Worm (Caenorhabditis elegans) whole organism, L1 larva: ENCODE measurements around the gene Y38F1A.4.

Source experiments
- C16A3.4 ChIP-seq: fragments of 150-350 bp; optimal IDR thresholded peaks from 2 replicates; lab custom pipeline; 2014; ENCODE audit warnings: missing biosample characterization, missing genetic modification characterization
- C34B4.2 ChIP-seq: sonication (generic microtip); optimal IDR thresholded peaks from 2 replicates; lab custom pipeline; 2017; ENCODE audit warnings: mild to moderate bottlenecking, missing genetic modification characterization, missing compliant biosample characterization
- aha-1 ChIP-seq: fragments of 150-350 bp; optimal IDR thresholded peaks from 2 replicates; lab custom pipeline; 2014; ENCODE audit warnings: missing biosample characterization, missing genetic modification characterization
- alr-1 ChIP-seq: fragments of 200-800 bp; sonication (Bioruptor generic); optimal IDR thresholded peaks from 2 replicates; lab custom pipeline; 2018; ENCODE audit warnings: borderline replicate concordance, mild to moderate bottlenecking, missing genetic modification characterization, missing compliant biosample characterization
- ceh-63 ChIP-seq: fragments of 200-800 bp; sonication (Bioruptor generic); optimal IDR thresholded peaks from 2 replicates; lab custom pipeline; 2018; ENCODE audit warnings: mild to moderate bottlenecking, missing genetic modification characterization, missing compliant biosample characterization
- ceh-82 ChIP-seq, 3 experiments: fragments of 150-350 bp in 1 of 3; sonication (generic microtip) in 2 of 3; optimal IDR thresholded peaks; 2 replicates each; lab custom pipeline; 2014 to 2017; ENCODE audit warnings: missing biosample characterization in 3 of 3, missing genetic modification characterization in 3 of 3
- ceh-88 ChIP-seq: fragments of 200-800 bp; sonication (Bioruptor generic); IDR thresholded peaks from 2 replicates; pipeline ENCODE4 v1.3.6; 2022; ENCODE audit warnings: missing genetic modification characterization, missing compliant biosample characterization
- ceh-90 ChIP-seq: sonication (generic microtip); optimal IDR thresholded peaks from 2 replicates; lab custom pipeline; 2016; ENCODE audit warnings: missing genetic modification characterization, missing compliant biosample characterization
- ces-1 ChIP-seq: fragments of 150-350 bp; optimal IDR thresholded peaks from 2 replicates; lab custom pipeline; 2014; ENCODE audit warnings: missing biosample characterization, missing genetic modification reagents, missing genetic modification characterization
- dpl-1 ChIP-seq, 3 experiments: fragments of 150-350 bp in 2 of 3; sonication (generic microtip) in 1 of 3; optimal IDR thresholded peaks; 2 replicates each; lab custom pipeline; 2014 to 2017; ENCODE audit warnings: missing biosample characterization in 3 of 3, missing genetic modification characterization in 3 of 3, missing genetic modification reagents in 3 of 3
- dsc-1 ChIP-seq: sonication (generic microtip); optimal IDR thresholded peaks from 2 replicates; lab custom pipeline; 2016; ENCODE audit warnings: mild to moderate bottlenecking, missing genetic modification characterization, missing compliant biosample characterization
- egl-13 ChIP-seq: sonication (generic microtip); optimal IDR thresholded peaks from 2 replicates; lab custom pipeline; 2016; ENCODE audit warnings: missing genotype, missing genetic modification reagents, missing genetic modification characterization, missing compliant biosample characterization
- egl-27 ChIP-seq, 2 experiments: fragments of 150-350 bp in 1 of 2; sonication (generic microtip); optimal IDR thresholded peaks; 3 replicates each; lab custom pipeline; 2017 to 2018; ENCODE audit warnings: missing biosample characterization in 2 of 2, missing genetic modification characterization in 2 of 2, missing genetic modification reagents in 2 of 2
- elt-2 ChIP-seq: sonication (generic microtip); optimal IDR thresholded peaks from 2 replicates; lab custom pipeline; 2016; ENCODE audit warnings: missing genetic modification characterization, mild to moderate bottlenecking, inconsistent platforms, missing compliant biosample characterization, missing genetic modification reagents
- elt-3 ChIP-seq, 6 experiments: fragments of 150-350 bp in 1 of 6; sonication (generic microtip); optimal IDR thresholded peaks; 2 replicates each; lab custom pipeline; 2017 to 2018; ENCODE audit warnings: missing biosample characterization in 6 of 6, missing genetic modification characterization in 6 of 6, inconsistent platforms in 1 of 6
- ets-5 ChIP-seq: fragments of 200-800 bp; sonication (Bioruptor generic); IDR thresholded peaks from 2 replicates; pipeline ENCODE4 v1.3.6; 2022; ENCODE audit warnings: missing genetic modification characterization, missing compliant biosample characterization
- fkh-10 ChIP-seq: sonication (generic microtip); optimal IDR thresholded peaks from 2 replicates; lab custom pipeline; 2017; ENCODE audit warnings: missing biosample characterization, missing genetic modification reagents, missing genetic modification characterization
- fkh-4 ChIP-seq: sonication (generic microtip); optimal IDR thresholded peaks from 2 replicates; lab custom pipeline; 2016; ENCODE audit warnings: missing compliant biosample characterization, missing genetic modification characterization, borderline replicate concordance
- fkh-8 ChIP-seq: sonication (generic microtip); optimal IDR thresholded peaks from 2 replicates; lab custom pipeline; 2016; ENCODE audit warnings: mild to moderate bottlenecking, missing genetic modification characterization, missing compliant biosample characterization
- fos-1 ChIP-seq: fragments of 150-350 bp; optimal IDR thresholded peaks from 2 replicates; lab custom pipeline; 2014; ENCODE audit warnings: missing biosample characterization, missing genetic modification characterization
- hlh-17 ChIP-seq: fragments of 200-800 bp; sonication (Bioruptor generic); optimal IDR thresholded peaks from 2 replicates; lab custom pipeline; 2018; ENCODE audit warnings: missing genetic modification characterization, mild to moderate bottlenecking, missing compliant biosample characterization, moderate library complexity, borderline replicate concordance
- lin-13 ChIP-seq: fragments of 150-350 bp; optimal IDR thresholded peaks from 2 replicates; lab custom pipeline; 2014; ENCODE audit warnings: missing biosample characterization, missing genetic modification reagents, missing genetic modification characterization
- lin-14 ChIP-seq: fragments of 200-800 bp; sonication (Bioruptor generic); optimal IDR thresholded peaks from 2 replicates; lab custom pipeline; 2018; ENCODE audit warnings: mild to moderate bottlenecking, missing genetic modification characterization, moderate library complexity, missing compliant biosample characterization
- lin-35 ChIP-seq, 2 experiments: fragments of 150-350 bp; optimal IDR thresholded peaks; 2 replicates each; lab custom pipeline; 2014; ENCODE audit warnings: missing biosample characterization in 2 of 2, missing genetic modification characterization in 2 of 2, missing genetic modification reagents in 2 of 2
- lin-39 ChIP-seq: fragments of 150-350 bp; optimal IDR thresholded peaks from 2 replicates; lab custom pipeline; 2014; ENCODE audit warnings: missing biosample characterization, missing genetic modification reagents, missing genetic modification characterization
- mab-9 ChIP-seq: fragments of 200-800 bp; sonication (Bioruptor generic); IDR thresholded peaks from 2 replicates; pipeline ENCODE4 v1.3.6; 2022; ENCODE audit warnings: missing genetic modification reagents, missing genetic modification characterization, missing compliant biosample characterization
- mef-2 ChIP-seq: fragments of 150-350 bp; optimal IDR thresholded peaks from 2 replicates; lab custom pipeline; 2014; ENCODE audit warnings: missing biosample characterization, missing genetic modification characterization
- mep-1 ChIP-seq: fragments of 150-350 bp; optimal IDR thresholded peaks from 2 replicates; lab custom pipeline; 2014; ENCODE audit warnings: missing biosample characterization, missing genetic modification characterization
- nhr-11 ChIP-seq: fragments of 150-350 bp; optimal IDR thresholded peaks from 2 replicates; lab custom pipeline; 2014; ENCODE audit warnings: missing biosample characterization, missing genetic modification characterization
- nhr-12 ChIP-seq: sonication (generic microtip); optimal IDR thresholded peaks from 2 replicates; lab custom pipeline; 2017; ENCODE audit warnings: missing biosample characterization, missing genetic modification characterization
- nhr-19 ChIP-seq: fragments of 200-800 bp; sonication (Bioruptor generic); conservative IDR thresholded peaks from 2 replicates; pipeline ENCODE4 v1.3.6; 2022; ENCODE audit warnings: missing genetic modification characterization, missing compliant biosample characterization
- nhr-20 ChIP-seq: sonication (generic microtip); optimal IDR thresholded peaks from 2 replicates; lab custom pipeline; 2016; ENCODE audit warnings: mild to moderate bottlenecking, missing genetic modification characterization, missing compliant biosample characterization
- nhr-28 ChIP-seq: fragments of 150-350 bp; optimal IDR thresholded peaks from 2 replicates; lab custom pipeline; 2014; ENCODE audit warnings: missing biosample characterization, missing genetic modification characterization
- nhr-47 ChIP-seq: sonication (generic microtip); optimal IDR thresholded peaks from 2 replicates; lab custom pipeline; 2016; ENCODE audit warnings: mild to moderate bottlenecking, missing genetic modification characterization, moderate library complexity, missing compliant biosample characterization
- nhr-71 ChIP-seq: sonication (generic microtip); optimal IDR thresholded peaks from 2 replicates; lab custom pipeline; 2016; ENCODE audit warnings: mild to moderate bottlenecking, missing genetic modification characterization, moderate library complexity, missing compliant biosample characterization
- nhr-77 ChIP-seq: fragments of 150-350 bp; optimal IDR thresholded peaks from 2 replicates; lab custom pipeline; 2014; ENCODE audit warnings: missing biosample characterization, missing genetic modification characterization
- nhr-84 ChIP-seq: sonication (generic microtip); optimal IDR thresholded peaks from 2 replicates; lab custom pipeline; 2017; ENCODE audit warnings: missing biosample characterization, missing genetic modification characterization
- nhr-90 ChIP-seq: sonication (generic microtip); optimal IDR thresholded peaks from 2 replicates; lab custom pipeline; 2016; ENCODE audit warnings: mild to moderate bottlenecking, missing genetic modification characterization, missing compliant biosample characterization; ENCODE audit not compliant: poor library complexity
- pag-3 ChIP-seq: sonication (generic microtip); optimal IDR thresholded peaks from 2 replicates; lab custom pipeline; 2017; ENCODE audit warnings: missing genetic modification characterization, mild to moderate bottlenecking, missing compliant biosample characterization, antibody characterized with exemption, borderline replicate concordance; ENCODE audit not compliant: insufficient read depth
- pax-3 ChIP-seq: fragments of 200-800 bp; sonication (Bioruptor generic); optimal IDR thresholded peaks from 2 replicates; lab custom pipeline; 2018; ENCODE audit warnings: mild to moderate bottlenecking, missing genetic modification characterization, moderate library complexity, missing compliant biosample characterization
- pqm-1 ChIP-seq: sonication (generic microtip); optimal IDR thresholded peaks from 3 replicates; lab custom pipeline; 2017; ENCODE audit warnings: missing biosample characterization, missing genetic modification characterization
- rnt-1 ChIP-seq: sonication (generic microtip); optimal IDR thresholded peaks from 2 replicates; lab custom pipeline; 2016; ENCODE audit warnings: mild to moderate bottlenecking, missing genetic modification characterization, moderate library complexity, missing compliant biosample characterization
- snpc-4 ChIP-seq: fragments of 150-350 bp; optimal IDR thresholded peaks from 2 replicates; lab custom pipeline; 2014; ENCODE audit warnings: missing biosample characterization, missing genetic modification characterization
- snu-23 ChIP-seq: sonication (generic microtip); optimal IDR thresholded peaks from 2 replicates; lab custom pipeline; 2016; ENCODE audit warnings: missing genetic modification characterization, missing compliant biosample characterization
- sptf-1 ChIP-seq: fragments of 150-350 bp; optimal IDR thresholded peaks from 2 replicates; lab custom pipeline; 2014; ENCODE audit warnings: missing biosample characterization, missing genetic modification characterization
- unc-130 ChIP-seq: fragments of 150-350 bp; optimal IDR thresholded peaks from 2 replicates; lab custom pipeline; 2017; ENCODE audit warnings: missing biosample characterization, missing genetic modification characterization, inconsistent platforms
- unc-62 ChIP-seq: fragments of 150-350 bp; optimal IDR thresholded peaks from 2 replicates; lab custom pipeline; 2014; ENCODE audit warnings: missing biosample characterization, missing genetic modification reagents, missing genetic modification characterization
- unc-86 ChIP-seq: sonication (generic microtip); optimal IDR thresholded peaks from 2 replicates; lab custom pipeline; 2016; ENCODE audit warnings: missing genetic modification characterization, missing compliant biosample characterization
- unc-98 ChIP-seq: fragments of 200-800 bp; sonication (Bioruptor generic); IDR thresholded peaks from 2 replicates; pipeline ENCODE4 v1.3.6; 2022; ENCODE audit warnings: missing genetic modification characterization, missing compliant biosample characterization
- xbp-1 ChIP-seq: sonication (generic microtip); optimal IDR thresholded peaks from 2 replicates; lab custom pipeline; 2016; ENCODE audit warnings: missing genetic modification characterization, missing compliant biosample characterization
- zag-1 ChIP-seq: fragments of 150-350 bp; optimal IDR thresholded peaks from 2 replicates; lab custom pipeline; 2014; ENCODE audit warnings: missing biosample characterization, missing genetic modification characterization
- zip-4 ChIP-seq: fragments of 200-800 bp; sonication (Bioruptor generic); optimal IDR thresholded peaks from 2 replicates; lab custom pipeline; 2018; ENCODE audit warnings: mild to moderate bottlenecking, missing genetic modification characterization, moderate library complexity, missing compliant biosample characterization
- ztf-4 ChIP-seq: fragments of 150-350 bp; optimal IDR thresholded peaks from 2 replicates; lab custom pipeline; 2014; ENCODE audit warnings: missing biosample characterization, missing genetic modification characterization

Gene Y38F1A.4

ce11 chrII:13006283-13006682, 36.8 kb upstream of the Y38F1A.4 start:
- no peak for TF ChIP-seq pag-3
- no peak for TF ChIP-seq fkh-4
- TF ChIP-seq ceh-63 (GFP tag; lab: Kevin White, UChicago), result no peak
- peak in 2 of 6 experiments; percentile 84 to 92 for TF ChIP-seq elt-3 (tag; optimal IDR thresholded peaks at IDR 0.05; lab: Kevin White, UChicago)
- TF ChIP-seq hlh-17 (GFP tag; lab: Kevin White, UChicago), result no peak
- TF ChIP-seq dsc-1, result no peak
- TF ChIP-seq ceh-90 (tag; lab: Kevin White, UChicago), result no peak
- TF ChIP-seq nhr-20, result peak; percentile 89
- TF ChIP-seq lin-14 (GFP tag; lab: Kevin White, UChicago), result peak; percentile 45
- no peak for TF ChIP-seq unc-130 (tag; lab: Kevin White, UChicago)
- TF ChIP-seq fkh-8 (tag; lab: Kevin White, UChicago), result no peak
- no peak for TF ChIP-seq nhr-12 (tag; lab: Kevin White, UChicago)
- TF ChIP-seq ces-1, result no peak
- no peak for TF ChIP-seq alr-1
- TF ChIP-seq unc-86 (tag; lab: Kevin White, UChicago), result no peak
- no peak for TF ChIP-seq egl-13 (tag; lab: Kevin White, UChicago)
- TF ChIP-seq fkh-10 (GFP tag; lab: Kevin White, UChicago), result no peak
- no peak for TF ChIP-seq pax-3 (tag; lab: Kevin White, UChicago)
- TF ChIP-seq elt-2 (tag; lab: Kevin White, UChicago), result peak; percentile 30
- no peak for TF ChIP-seq aha-1 (tag; lab: Kevin White, UChicago)
- no peak for TF ChIP-seq fos-1
- no peak for TF ChIP-seq zag-1 (tag; lab: Kevin White, UChicago)
- TF ChIP-seq unc-98 (GFP tag; lab: Robert Waterston, UW), result no peak
- no peak for TF ChIP-seq snpc-4 (tag; lab: Kevin White, UChicago)
- TF ChIP-seq nhr-90, result peak; percentile 38
- no peak for TF ChIP-seq zip-4 (GFP tag; lab: Kevin White, UChicago)
- no peak for TF ChIP-seq nhr-11
- no peak for TF ChIP-seq lin-13 (GFP tag; lab: Kevin White, UChicago)
- TF ChIP-seq mef-2 (tag; lab: Kevin White, UChicago), result no peak
- TF ChIP-seq unc-62 (GFP tag; lab: Kevin White, UChicago), result no peak
- TF ChIP-seq pqm-1 (tag; lab: Kevin White, UChicago), result no peak
- TF ChIP-seq C16A3.4, result peak; percentile 20
- TF ChIP-seq xbp-1, result no peak
- TF ChIP-seq ets-5 (GFP tag; lab: Robert Waterston, UW), result no peak
- peak; percentile 49 for TF ChIP-seq snu-23 (GFP tag; lab: Kevin White, UChicago)
- TF ChIP-seq ceh-82 (tag; optimal IDR thresholded peaks at IDR 0.05; lab: Kevin White, UChicago), result no peak
- no peak for TF ChIP-seq nhr-28 (tag; lab: Kevin White, UChicago)
- TF ChIP-seq ceh-88 (GFP tag; lab: Robert Waterston, UW), result no peak
- no peak for TF ChIP-seq C34B4.2
- TF ChIP-seq mab-9 (GFP tag; lab: Robert Waterston, UW), result no peak
- TF ChIP-seq nhr-19 (GFP tag; lab: Robert Waterston, UW), result peak; percentile 52
- peak; percentile 64 for TF ChIP-seq nhr-71 (tag; lab: Kevin White, UChicago)
- peak in 1 of 3 experiments; percentile 22 for TF ChIP-seq dpl-1 (GFP tag; optimal IDR thresholded peaks at IDR 0.05; lab: Kevin White, UChicago)
- TF ChIP-seq lin-39 (tag; lab: Kevin White, UChicago), result no peak
- TF ChIP-seq lin-35 (GFP tag; optimal IDR thresholded peaks at IDR 0.05; lab: Kevin White, UChicago), result peak in 1 of 2 experiments; percentile 52
- TF ChIP-seq rnt-1, result no peak
- TF ChIP-seq mep-1 (tag; lab: Kevin White, UChicago), result no peak
- no peak for TF ChIP-seq nhr-77 (tag; lab: Kevin White, UChicago)
- no peak for TF ChIP-seq ztf-4
- no peak for TF ChIP-seq sptf-1 (tag; lab: Kevin White, UChicago)
- TF ChIP-seq nhr-84 (tag; lab: Kevin White, UChicago), result no peak
- TF ChIP-seq nhr-47 (tag; lab: Kevin White, UChicago), result no peak
- TF ChIP-seq egl-27 (tag; optimal IDR thresholded peaks at IDR 0.05; lab: Kevin White, UChicago), result no peak
